Fruit fly (Drosophila melanogaster): ENCODE data around the gene wg.

DNA sequence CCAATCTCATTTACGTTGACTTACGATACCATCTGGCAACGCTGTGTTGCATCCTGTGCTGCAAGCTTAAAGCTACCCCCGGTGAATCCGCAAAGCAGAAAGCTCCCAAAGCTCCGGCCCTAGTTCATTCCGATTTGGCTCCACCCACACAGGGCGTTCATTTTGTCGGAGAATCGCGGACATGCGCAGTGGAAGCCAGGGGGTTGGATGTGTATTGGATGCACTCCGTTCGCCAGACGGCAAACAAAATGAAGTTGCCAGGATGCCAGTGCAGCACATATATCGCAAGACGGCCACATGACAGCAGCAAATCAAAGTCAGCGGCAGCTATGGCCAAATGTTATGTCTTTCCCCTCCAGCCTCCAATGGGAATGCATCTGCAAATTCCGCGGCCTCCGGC lies 51.8 kb downstream of the wg start:
- no peak for TF ChIP-seq CG14655 (GFP tag; optimal IDR thresholded peaks at IDR 0.05)
- TF ChIP-seq CG10348 (GFP tag; IDR thresholded peaks at IDR 0.05): no peak
- TF ChIP-seq fd96Ca (GFP tag; IDR thresholded peaks at IDR 0.05): no peak
- TF ChIP-seq CG4496 (GFP tag; IDR thresholded peaks at IDR 0.05): no peak
- TF ChIP-seq Pif1B (GFP tag; optimal IDR thresholded peaks at IDR 0.05): no peak
- no peak for TF ChIP-seq Pif1A (GFP tag; optimal IDR thresholded peaks at IDR 0.05)
- no peak for TF ChIP-seq CG8301 (tag; optimal IDR thresholded peaks at IDR 0.05)
- TF ChIP-seq CG9948 (tag; optimal IDR thresholded peaks at IDR 0.05): no peak
- TF ChIP-seq CG13204 (GFP tag; optimal IDR thresholded peaks at IDR 0.05): no peak
- no peak for TF ChIP-seq EcR (GFP tag; optimal IDR thresholded peaks at IDR 0.05)
- TF ChIP-seq CG15710 (tag; optimal IDR thresholded peaks at IDR 0.05): no peak
